Fruit fly (Drosophila melanogaster): ENCODE data around the gene CG5989.

- TF ChIP-seq CG15710 (tag; optimal IDR thresholded peaks at IDR 0.05) (no peak), CG8159 (tag; optimal IDR thresholded peaks at IDR 0.05) (no peak), CG4496 (GFP tag; IDR thresholded peaks at IDR 0.05) (0 out of 3 replicates have a peak, but pooled peaks have one; percentile 24), CG32121 (GFP tag; IDR thresholded peaks at IDR 0.05) (no peak), EcR (GFP tag; optimal IDR thresholded peaks at IDR 0.05) (no peak), fd96Ca (GFP tag; IDR thresholded peaks at IDR 0.05) (no peak), Snoo (tag; optimal IDR thresholded peaks at IDR 0.05) (no peak), CG12605 (GFP tag; IDR thresholded peaks at IDR 0.05) (no peak), gl (tag; optimal IDR thresholded peaks at IDR 0.05) (no peak), CG13204 (GFP tag; optimal IDR thresholded peaks at IDR 0.05) (no peak)
These were observed 36.2 kb upstream of the CG5989 start, which contains the start of gene Cpr66D for dm6 chr3L:8640139-8640538.

Measured in whole organism, pupa.